Fruit fly (Drosophila melanogaster) whole organism: ENCODE results near the gene CG46310.

Experiments used
- CG8478 ChIP-seq: fragments of >200 bp; optimal IDR thresholded peaks from 2 replicates; lab custom pipeline; 2018; ENCODE audit warnings: inconsistent platforms
- pan ChIP-seq: fragments of >200 bp; optimal IDR thresholded peaks from 2 replicates; lab custom pipeline; 2017
- psq ChIP-seq: fragments of >200 bp; optimal IDR thresholded peaks from 2 replicates; lab custom pipeline; 2017

dm6 chr3R:23170335-23170734 lies 3.3 kb upstream of the CG46310 start:
- TF ChIP-seq CG8478 (no peak), psq (lab: Kevin White, UChicago) (no peak), pan (lab: Kevin White, UChicago) (no peak)
